Worm (Caenorhabditis elegans) whole organism, midembryonic: ENCODE measurements around the gene T22C8.3.

Experiments used
- flt-1 ChIP-seq: fragments of 200-800 bp; sonication (Bioruptor generic); IDR thresholded peaks from 2 replicates; pipeline ENCODE4 v1.3.6; 2022; ENCODE audit warnings: missing genetic modification characterization, missing compliant biosample characterization
- klf-2 ChIP-seq: fragments of 200-800 bp; sonication (Bioruptor generic); conservative IDR thresholded peaks from 2 replicates; pipeline ENCODE4 v1.3.6; 2022; ENCODE audit warnings: missing genetic modification reagents, missing genetic modification characterization, missing compliant biosample characterization
- ref-1 ChIP-seq: fragments of 200-800 bp; sonication (Bioruptor generic); conservative IDR thresholded peaks from 2 replicates; pipeline ENCODE4 v1.3.6; 2022; ENCODE audit warnings: missing genetic modification reagents, missing genetic modification characterization, missing compliant biosample characterization
- tab-1 ChIP-seq: fragments of 200-800 bp; sonication (Bioruptor generic); IDR thresholded peaks from 2 replicates; pipeline ENCODE4 v1.3.6; 2022; ENCODE audit warnings: missing genetic modification characterization, missing compliant biosample characterization
- ztf-23 ChIP-seq: fragments of 200-800 bp; sonication (Bioruptor generic); IDR thresholded peaks from 2 replicates; pipeline ENCODE4 v1.3.6; 2022; ENCODE audit warnings: missing genetic modification reagents, missing genetic modification characterization, missing compliant biosample characterization
- ztf-29 ChIP-seq: fragments of 200-800 bp; sonication (Bioruptor generic); IDR thresholded peaks from 2 replicates; pipeline ENCODE4 v1.3.6; 2022; ENCODE audit warnings: missing genetic modification reagents, missing genetic modification characterization, missing compliant biosample characterization

ce11 chrII:8646437-8646836 lies 24.7 kb upstream of the T22C8.3 start:
- no peak for TF ChIP-seq tab-1 (GFP tag; lab: Robert Waterston, UW)
- TF ChIP-seq ztf-23 (GFP tag; lab: Robert Waterston, UW), result no peak
- TF ChIP-seq klf-2 (GFP tag; lab: Robert Waterston, UW), result no peak
- TF ChIP-seq ztf-29 (GFP tag; lab: Robert Waterston, UW), result no peak
- no peak for TF ChIP-seq ref-1
- TF ChIP-seq flt-1 (GFP tag; lab: Robert Waterston, UW), result no peak
